Worm (Caenorhabditis elegans) whole organism, L4 larva: Measurements from ENCODE around the gene C47G2.3.

Experiments used
- mdl-1 ChIP-seq, 2 experiments: fragments of 150-350 bp in 1 of 2; sonication (generic microtip) in 1 of 2; optimal IDR thresholded peaks; 2 replicates each; lab custom pipeline; 2014 to 2017; ENCODE audit warnings: missing biosample characterization in 2 of 2, missing genetic modification characterization in 2 of 2
- mxl-2 ChIP-seq: fragments of 200-800 bp; sonication (Bioruptor generic); conservative IDR thresholded peaks from 2 replicates; pipeline ENCODE4 v1.3.6; 2022; ENCODE audit warnings: missing genetic modification reagents, missing genetic modification characterization, missing compliant biosample characterization

DNA sequence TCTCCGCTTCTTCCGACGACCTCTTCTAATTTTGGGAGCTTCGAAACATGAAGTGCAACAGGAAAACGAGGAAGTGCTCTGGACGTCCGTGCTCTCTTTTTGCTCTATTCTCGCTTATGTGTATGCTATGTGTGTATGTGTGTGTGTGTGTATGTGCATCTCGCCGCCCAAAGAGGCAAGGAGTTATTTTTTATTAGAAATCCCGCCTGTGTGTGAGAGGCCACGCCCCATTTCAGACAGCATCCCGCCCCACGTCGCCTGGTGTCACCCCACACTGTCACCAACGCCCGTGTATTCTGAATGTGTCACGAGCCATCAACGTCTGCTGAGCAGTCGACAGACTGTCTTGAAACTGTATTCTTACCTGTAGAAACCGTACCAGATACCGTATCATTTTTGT is 34.4 kb downstream of the C47G2.3 start, which contains the start of gene T05B9.2:
- no peak for TF ChIP-seq mdl-1 (tag; optimal IDR thresholded peaks at IDR 0.05; lab: Kevin White, UChicago)
- TF ChIP-seq mxl-2: no peak
